Fruit fly (Drosophila melanogaster): ENCODE measurements around the gene Mec2.

Gene Mec2

DNA sequence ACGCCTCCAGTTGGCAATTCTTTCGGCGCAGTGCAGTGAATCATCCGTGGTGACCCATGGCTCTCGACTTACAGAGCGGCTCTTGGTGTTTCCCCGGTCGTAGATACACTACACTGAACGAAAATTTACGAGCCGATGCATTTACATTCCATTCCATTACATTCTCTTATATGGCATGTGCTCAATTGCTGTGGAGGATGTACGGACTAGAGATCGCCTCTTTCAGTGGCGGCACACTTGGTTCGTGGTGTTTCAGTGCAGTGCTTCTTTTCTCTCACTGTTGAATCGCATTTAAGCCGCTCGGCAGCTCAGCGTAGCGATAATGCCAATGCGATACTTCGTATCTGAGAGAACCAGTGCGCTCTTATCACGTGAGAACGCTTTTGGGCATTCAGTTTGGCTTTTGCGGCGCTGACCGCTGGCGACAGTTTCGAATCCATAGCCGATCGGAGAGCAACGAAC, at the start of gene Mec2:
Mec2 (plus strand) TSS at position 412 of the 462 bp plus-strand sequence.
- TF ChIP-seq ttk (optimal IDR thresholded peaks at IDR 0.05) (no peak), h (optimal IDR thresholded peaks at IDR 0.05) (no peak), insv (optimal IDR thresholded peaks at IDR 0.05) (no peak), Sin3A (optimal IDR thresholded peaks at IDR 0.05) (no peak), psq (optimal IDR thresholded peaks at IDR 0.05) (no peak), Myc (optimal IDR thresholded peaks at IDR 0.05) (no peak)

DNA sequence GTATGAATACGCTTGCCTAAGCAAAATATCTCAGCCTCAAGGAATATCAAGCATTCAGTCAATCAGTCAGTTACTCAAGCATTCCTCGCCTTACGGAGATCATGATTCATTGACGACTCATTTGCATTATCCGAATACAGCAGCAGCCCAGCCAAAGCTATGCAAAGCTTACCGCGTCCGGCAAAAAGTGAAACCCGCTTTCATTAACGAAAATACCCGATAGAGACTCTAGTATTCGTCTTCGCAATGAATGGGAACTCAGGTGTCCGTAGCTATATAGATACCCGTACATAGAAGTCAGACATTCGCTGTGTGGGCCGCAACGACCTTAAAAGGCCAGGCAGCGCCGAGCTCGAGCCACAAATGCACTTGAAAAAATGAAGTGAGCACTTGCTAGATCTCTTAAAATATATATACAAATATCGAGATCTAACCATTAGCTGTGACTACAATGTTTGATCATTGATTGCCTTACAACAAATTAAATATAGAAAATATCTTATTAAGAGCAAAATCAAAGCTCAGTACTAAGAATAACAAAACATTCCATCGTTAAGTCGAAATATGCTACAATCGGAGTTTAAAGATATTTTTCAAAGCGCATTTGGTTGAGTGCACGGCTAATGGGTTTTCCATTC, 42.9 kb upstream of the Mec2 start:
- TF ChIP-seq ttk (optimal IDR thresholded peaks at IDR 0.05) = no peak
- no peak for TF ChIP-seq h (optimal IDR thresholded peaks at IDR 0.05)
- no peak for TF ChIP-seq insv (optimal IDR thresholded peaks at IDR 0.05)
- TF ChIP-seq Sin3A (optimal IDR thresholded peaks at IDR 0.05) = no peak
- no peak for TF ChIP-seq Myc (optimal IDR thresholded peaks at IDR 0.05)

DNA sequence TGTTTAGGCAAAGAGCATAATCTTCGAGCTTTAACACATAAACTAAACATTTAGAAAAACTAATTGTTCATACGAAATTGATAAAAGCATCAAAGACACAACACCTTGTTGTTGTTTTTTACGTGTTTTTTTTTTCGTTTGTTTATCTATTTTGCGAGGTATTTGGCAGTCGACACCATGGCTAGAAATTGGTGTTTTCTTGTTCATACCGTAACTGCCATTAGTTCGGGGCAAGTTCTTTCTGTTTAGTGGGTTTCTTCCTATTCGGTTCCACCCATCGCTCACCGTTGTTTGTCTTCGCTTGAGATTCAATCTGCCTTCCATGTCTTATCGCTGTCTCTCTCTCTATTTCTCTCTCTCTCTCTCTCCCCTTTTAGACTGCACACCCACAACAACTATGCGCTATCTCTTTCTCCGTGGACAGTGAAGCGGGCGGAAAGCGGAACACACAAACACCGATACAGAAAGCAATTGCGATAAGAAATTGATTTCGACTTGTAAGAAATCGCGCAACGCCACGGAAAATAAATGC, 41.3 kb upstream of the Mec2 start:
- TF ChIP-seq psq (optimal IDR thresholded peaks at IDR 0.05) (no peak), Myc (optimal IDR thresholded peaks at IDR 0.05) (no peak), ttk (optimal IDR thresholded peaks at IDR 0.05) (no peak), h (optimal IDR thresholded peaks at IDR 0.05) (no peak), insv (optimal IDR thresholded peaks at IDR 0.05) (no peak), Sin3A (optimal IDR thresholded peaks at IDR 0.05) (no peak)

DNA sequence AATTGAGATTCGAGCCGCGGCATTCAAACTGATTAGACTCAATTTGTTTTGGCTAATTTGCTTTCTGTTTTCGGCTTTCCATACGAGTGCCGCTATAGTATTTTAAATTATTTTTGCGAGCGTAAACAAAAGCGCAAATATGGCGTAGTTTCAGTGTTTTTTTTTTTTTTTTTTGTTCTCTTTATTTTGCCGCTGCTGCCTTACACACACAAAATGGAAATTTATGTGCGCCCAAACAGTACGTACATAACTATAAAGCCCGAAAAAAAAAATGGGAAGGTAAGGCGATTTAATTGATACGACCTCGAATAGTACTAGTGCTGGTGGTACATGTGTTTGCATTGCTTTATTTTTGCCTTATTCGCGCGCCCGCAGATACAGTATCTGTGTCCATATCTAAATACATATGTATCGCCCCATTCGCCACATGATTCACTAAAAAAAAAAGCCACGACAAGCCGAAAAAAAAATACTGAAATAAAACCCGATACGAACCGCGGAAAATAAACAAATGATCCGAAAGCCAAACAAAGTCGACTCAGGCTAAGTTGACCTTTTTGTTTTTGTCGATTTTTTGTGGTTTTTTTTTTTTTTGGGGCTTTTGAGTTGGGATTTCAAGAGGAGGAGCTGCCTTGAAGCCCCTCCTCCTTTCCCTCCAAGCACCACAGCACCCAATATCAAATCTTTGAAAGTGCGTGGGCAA, 39.7 kb upstream of the Mec2 start:
- no peak for TF ChIP-seq Myc (optimal IDR thresholded peaks at IDR 0.05)
- TF ChIP-seq ttk (optimal IDR thresholded peaks at IDR 0.05) = no peak
- TF ChIP-seq insv (optimal IDR thresholded peaks at IDR 0.05) = no peak
- TF ChIP-seq psq (optimal IDR thresholded peaks at IDR 0.05) = no peak
- no peak for TF ChIP-seq h (optimal IDR thresholded peaks at IDR 0.05)
- no peak for TF ChIP-seq Sin3A (optimal IDR thresholded peaks at IDR 0.05)

DNA sequence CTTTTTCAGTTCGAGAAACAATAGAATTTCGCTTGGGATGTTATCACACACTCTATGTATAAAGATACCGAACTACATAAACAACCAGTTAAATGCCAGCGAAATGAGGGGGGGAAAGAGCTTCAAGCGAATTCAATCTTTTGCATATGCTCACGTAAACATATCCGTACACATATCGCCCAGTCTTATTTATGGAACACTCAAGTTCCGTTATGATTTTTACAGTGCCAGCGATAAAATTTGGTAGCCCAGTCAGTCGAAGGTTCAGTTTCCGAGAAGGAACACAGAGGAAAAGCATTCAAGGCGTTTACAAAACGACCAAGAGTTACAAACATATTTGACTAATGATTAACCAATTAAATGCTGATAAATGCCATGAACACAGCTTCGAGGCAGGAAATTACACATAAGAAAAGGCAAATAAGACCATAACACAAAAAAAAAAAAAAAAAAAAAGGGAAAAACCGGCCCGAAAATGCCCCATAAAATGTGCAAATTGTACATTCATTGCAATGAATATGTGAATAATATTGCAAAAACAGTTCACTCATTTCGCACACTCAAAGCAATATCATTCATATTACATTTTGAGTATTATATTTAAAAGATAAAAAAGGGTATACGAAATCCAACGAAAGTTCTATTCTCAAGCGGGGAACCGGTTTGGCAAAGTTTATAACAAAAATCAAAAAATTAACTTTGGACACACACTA, 38.9 kb upstream of the Mec2 start:
- TF ChIP-seq h (optimal IDR thresholded peaks at IDR 0.05) (no peak), insv (optimal IDR thresholded peaks at IDR 0.05) (no peak), Sin3A (optimal IDR thresholded peaks at IDR 0.05) (no peak), Myc (optimal IDR thresholded peaks at IDR 0.05) (no peak), ttk (optimal IDR thresholded peaks at IDR 0.05) (no peak), psq (optimal IDR thresholded peaks at IDR 0.05) (no peak)

DNA sequence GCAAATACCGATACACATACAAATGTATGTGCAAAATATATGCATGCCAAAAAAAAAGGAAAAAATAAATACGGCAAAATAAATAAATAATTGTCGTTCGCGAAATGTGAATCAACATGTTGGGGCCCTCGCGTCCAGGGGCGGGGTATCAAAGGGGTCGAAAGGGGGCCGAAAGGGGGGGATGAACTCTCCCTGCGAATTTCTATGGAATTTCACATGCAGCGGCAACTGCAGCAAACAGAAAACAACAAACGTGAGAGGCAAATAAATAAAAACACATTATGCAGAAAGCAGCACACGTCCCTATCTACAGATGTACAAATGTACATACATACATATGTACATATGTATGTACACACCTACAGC, 38.3 kb upstream of the Mec2 start:
- TF ChIP-seq h (optimal IDR thresholded peaks at IDR 0.05) (no peak), Myc (optimal IDR thresholded peaks at IDR 0.05) (no peak), Sin3A (optimal IDR thresholded peaks at IDR 0.05) (no peak), insv (optimal IDR thresholded peaks at IDR 0.05) (no peak), ttk (optimal IDR thresholded peaks at IDR 0.05) (no peak), psq (optimal IDR thresholded peaks at IDR 0.05) (no peak)

DNA sequence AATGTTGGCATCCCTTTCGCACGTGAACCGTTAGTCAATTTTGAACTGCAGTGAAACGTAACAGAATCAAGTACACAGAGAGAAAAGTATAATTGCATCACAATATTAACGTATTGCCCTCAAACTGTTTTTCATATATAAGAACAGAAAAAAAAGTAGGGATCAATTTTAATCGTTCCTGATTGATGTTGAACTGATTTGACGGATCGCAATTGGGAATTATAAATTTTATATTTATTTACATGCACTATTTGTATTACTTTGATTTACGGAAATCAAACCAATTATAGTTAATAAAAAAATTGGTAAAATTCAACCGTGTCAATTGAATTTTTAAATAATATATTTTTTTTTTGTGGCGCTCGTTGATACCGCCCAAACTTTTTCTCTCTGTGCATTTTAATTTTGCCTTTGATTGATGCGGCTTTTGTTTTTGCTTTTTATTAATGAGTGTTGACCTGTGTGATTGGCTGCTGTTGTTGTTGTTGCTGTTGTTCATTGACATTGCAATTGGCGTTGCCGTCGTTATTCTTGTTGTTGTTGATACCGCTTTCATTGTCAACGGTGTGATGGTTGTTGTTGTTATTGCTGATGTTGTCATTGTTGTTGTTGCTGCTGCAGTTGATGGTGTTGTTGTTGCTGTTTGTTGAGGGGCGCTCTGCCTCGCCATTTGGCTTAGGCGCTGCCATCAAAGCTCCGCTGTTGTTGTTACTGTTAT, 35.1 kb upstream of the Mec2 start:
- no peak for TF ChIP-seq ttk (optimal IDR thresholded peaks at IDR 0.05)
- no peak for TF ChIP-seq Sin3A (optimal IDR thresholded peaks at IDR 0.05)
- TF ChIP-seq Myc (optimal IDR thresholded peaks at IDR 0.05) = no peak
- no peak for TF ChIP-seq insv (optimal IDR thresholded peaks at IDR 0.05)
- TF ChIP-seq h (optimal IDR thresholded peaks at IDR 0.05) = no peak
- no peak for TF ChIP-seq psq (optimal IDR thresholded peaks at IDR 0.05)

DNA sequence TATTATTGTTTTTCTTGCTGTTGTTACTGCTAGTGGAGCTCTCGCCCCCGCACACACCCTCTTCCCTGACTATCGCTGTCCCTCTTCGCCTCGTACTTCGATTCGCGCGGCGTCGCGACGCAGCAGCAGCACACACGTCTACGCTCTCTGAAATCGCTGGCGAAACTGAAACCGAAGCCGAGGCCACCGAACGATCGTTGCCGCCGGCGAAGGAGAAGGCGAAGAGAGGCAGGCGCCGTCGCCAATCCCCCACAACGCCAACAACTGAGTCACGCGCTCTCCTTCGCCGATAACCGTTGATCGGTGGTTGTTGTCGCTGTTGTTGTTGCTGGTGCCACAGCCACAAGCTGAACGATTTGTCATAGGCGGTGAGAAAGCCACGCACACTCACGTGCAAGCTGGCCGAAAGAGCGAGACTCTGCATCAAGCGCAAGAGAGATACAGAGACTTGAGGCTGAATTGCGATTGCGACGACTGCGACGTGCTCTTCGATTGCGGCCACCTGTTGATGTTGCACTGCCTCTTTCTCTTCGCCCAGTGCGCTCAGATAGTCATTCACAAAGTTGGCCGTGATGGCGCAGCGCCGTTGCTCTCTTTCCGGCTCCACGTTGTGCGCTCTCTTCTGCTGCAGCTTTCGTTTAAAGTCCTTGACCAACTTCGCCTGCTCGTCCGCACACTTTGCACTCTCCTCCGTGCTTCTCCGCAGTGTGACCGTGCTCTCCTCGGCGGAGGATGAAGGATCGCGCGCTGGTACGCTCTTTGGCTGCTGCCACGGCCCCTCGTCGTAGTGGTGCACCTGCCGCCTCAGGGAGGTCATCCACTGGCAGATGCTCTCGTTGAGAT, 34.3 kb upstream of the Mec2 start:
- TF ChIP-seq Myc (optimal IDR thresholded peaks at IDR 0.05) (no peak), insv (optimal IDR thresholded peaks at IDR 0.05) (no peak), ttk (optimal IDR thresholded peaks at IDR 0.05) (no peak), Sin3A (optimal IDR thresholded peaks at IDR 0.05) (no peak), h (optimal IDR thresholded peaks at IDR 0.05) (no peak), psq (optimal IDR thresholded peaks at IDR 0.05) (no peak)

DNA sequence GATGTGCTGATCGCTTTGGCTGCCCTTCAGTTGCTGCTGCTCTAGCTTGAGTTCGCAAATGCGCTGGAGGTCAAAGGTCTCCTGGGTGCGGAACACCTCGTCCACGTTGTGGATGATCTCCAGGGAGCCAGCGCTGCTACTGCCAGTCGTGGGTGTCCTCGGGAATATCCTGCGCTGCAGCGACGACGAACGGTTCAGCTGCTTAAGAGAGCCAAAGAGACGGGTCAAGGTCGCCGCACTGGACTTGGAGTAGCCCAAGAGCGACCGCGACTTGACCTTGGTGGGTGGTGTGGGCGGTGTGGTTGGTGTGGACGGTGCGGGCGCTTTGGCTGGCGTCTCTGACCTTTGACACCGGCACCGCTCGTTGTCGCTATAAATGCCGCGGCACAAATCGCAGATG, 33.6 kb upstream of the Mec2 start:
- TF ChIP-seq Sin3A (optimal IDR thresholded peaks at IDR 0.05) (no peak), h (optimal IDR thresholded peaks at IDR 0.05) (no peak), insv (optimal IDR thresholded peaks at IDR 0.05) (no peak), psq (optimal IDR thresholded peaks at IDR 0.05) (no peak), Myc (optimal IDR thresholded peaks at IDR 0.05) (no peak), ttk (optimal IDR thresholded peaks at IDR 0.05) (no peak)

DNA sequence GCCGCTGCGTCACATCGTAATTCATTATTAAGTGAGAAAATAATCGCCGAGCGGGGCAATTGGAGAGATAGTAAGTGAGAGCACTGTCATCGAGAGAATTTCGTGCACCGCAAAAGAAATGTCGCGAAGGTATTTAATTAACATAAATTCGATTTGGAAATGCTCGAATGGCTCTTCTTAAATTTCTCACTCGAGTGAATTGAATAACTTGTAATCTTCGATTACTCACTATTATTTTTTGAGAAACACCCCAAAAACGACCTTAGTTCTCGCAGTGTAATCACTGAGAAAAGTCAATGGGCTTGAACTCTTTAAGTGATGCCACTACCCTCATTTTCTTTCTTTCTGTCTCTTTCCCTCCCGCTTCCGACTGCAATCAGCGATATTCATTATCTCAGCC, 32.8 kb upstream of the Mec2 start:
- TF ChIP-seq h (optimal IDR thresholded peaks at IDR 0.05) (no peak), psq (optimal IDR thresholded peaks at IDR 0.05) (no peak), Sin3A (optimal IDR thresholded peaks at IDR 0.05) (no peak), Myc (optimal IDR thresholded peaks at IDR 0.05) (no peak), ttk (optimal IDR thresholded peaks at IDR 0.05) (no peak), insv (optimal IDR thresholded peaks at IDR 0.05) (no peak)
